Fruit fly (Drosophila melanogaster): ENCODE results near the gene ImpL2.

ImpL2 gene

DNA sequence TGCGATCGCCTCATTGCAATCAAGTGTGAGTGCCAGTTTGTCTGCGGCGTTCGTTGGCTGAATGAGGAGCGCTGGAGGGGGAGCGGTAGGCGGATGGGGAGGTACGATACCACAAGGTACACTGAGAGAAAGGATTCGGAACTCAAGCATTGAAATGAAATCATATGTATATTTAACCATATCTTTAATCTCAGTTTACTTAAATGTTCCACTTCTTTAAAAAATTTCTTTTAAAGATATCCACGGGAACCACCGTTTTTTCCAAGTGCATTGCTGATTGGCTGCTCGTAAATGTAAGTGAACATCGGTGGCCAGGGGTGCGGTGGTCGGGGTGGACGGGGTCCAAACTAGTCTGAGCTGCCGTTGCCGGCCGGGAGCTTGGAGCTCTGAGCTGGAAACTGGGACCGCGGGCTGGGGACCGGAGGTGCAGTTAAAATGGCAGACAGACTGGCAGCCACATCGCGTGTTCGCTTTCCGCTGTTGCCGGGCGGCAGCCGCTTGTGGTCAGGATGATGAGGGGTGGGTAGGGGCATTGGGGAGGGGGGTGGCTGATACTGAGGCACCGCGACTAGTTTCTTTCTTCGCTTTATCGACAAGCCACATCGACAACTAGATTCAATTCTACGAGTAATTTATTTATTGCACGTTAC lies 7.6 kb downstream of the ImpL2 start (continued):
- peak; percentile 99 for TF ChIP-seq CG17328 (GFP tag; IDR thresholded peaks at IDR 0.05)
- TF ChIP-seq gfzf (GFP tag; optimal IDR thresholded peaks at IDR 0.05) = peak; percentile 14
- TF ChIP-seq HmgZ (tag; optimal IDR thresholded peaks at IDR 0.05) = peak; percentile 96
- TF ChIP-seq jumu (GFP tag; optimal IDR thresholded peaks at IDR 0.05) = peak; percentile 97
- peak; percentile 90 for TF ChIP-seq CG16815 (GFP tag; optimal IDR thresholded peaks at IDR 0.05)
- TF ChIP-seq ranshi (GFP tag; IDR thresholded peaks at IDR 0.05) = peak; percentile 96
- TF ChIP-seq Meics (GFP tag; optimal IDR thresholded peaks at IDR 0.05) = peak; percentile 82
- TF ChIP-seq Hr39 (optimal IDR thresholded peaks at IDR 0.05) = no peak
- TF ChIP-seq Drgx (GFP tag; IDR thresholded peaks at IDR 0.05) = peak; percentile 99
- peak; percentile 84 for TF ChIP-seq MBD-R2 (GFP tag; IDR thresholded peaks at IDR 0.05)
- TF ChIP-seq CG11085 (GFP tag; IDR thresholded peaks at IDR 0.05) = peak; percentile 77
- TF ChIP-seq fd102C (GFP tag; optimal IDR thresholded peaks at IDR 0.05) = peak; percentile 46
- peak; percentile 95 for TF ChIP-seq Asciz (GFP tag; optimal IDR thresholded peaks at IDR 0.05)
- peak; percentile 94 for TF ChIP-seq slp2 (GFP tag; optimal IDR thresholded peaks at IDR 0.05)
- no peak for TF ChIP-seq bbx (GFP tag; IDR thresholded peaks at IDR 0.05; ENCODE audit: partially characterized antibody)
- TF ChIP-seq sim (GFP tag; IDR thresholded peaks at IDR 0.05) = peak; percentile 95
- TF ChIP-seq CG12299 (tag; optimal IDR thresholded peaks at IDR 0.05) = peak; percentile 92
- peak; percentile 95 for TF ChIP-seq wor (GFP tag; IDR thresholded peaks at IDR 0.05)
- TF ChIP-seq CG10366 (GFP tag; IDR thresholded peaks at IDR 0.05) = peak; percentile 98
- TF ChIP-seq Dref (GFP tag; IDR thresholded peaks at IDR 0.05) = no peak
- peak; percentile 95 for TF ChIP-seq CG17385 (GFP tag; optimal IDR thresholded peaks at IDR 0.05)
- TF ChIP-seq toy (GFP tag; IDR thresholded peaks at IDR 0.05) = peak; percentile 73
- no peak for TF ChIP-seq unc-4 (GFP tag; IDR thresholded peaks at IDR 0.05; ENCODE audit: partially characterized antibody)
- TF ChIP-seq CG8290 (GFP tag; optimal IDR thresholded peaks at IDR 0.05) = peak; percentile 94
- TF ChIP-seq CG8290 (tag; optimal IDR thresholded peaks at IDR 0.05) = peak; percentile 83 to 97
- TF ChIP-seq ssp (GFP tag; IDR thresholded peaks at IDR 0.05) = peak; percentile 92
- no peak for TF ChIP-seq CG6791 (GFP tag; IDR thresholded peaks at IDR 0.05; ENCODE audit: partially characterized antibody)
- peak; percentile 91 for TF ChIP-seq CG18619 (GFP tag; optimal IDR thresholded peaks at IDR 0.05)
- peak; percentile 78 for TF ChIP-seq CG10321 (GFP tag; IDR thresholded peaks at IDR 0.05)
- peak; percentile 68 for TF ChIP-seq al (GFP tag; IDR thresholded peaks at IDR 0.05)
- TF ChIP-seq bigmax (GFP tag; optimal IDR thresholded peaks at IDR 0.05) = peak; percentile 38
- TF ChIP-seq Hmr (GFP tag; optimal IDR thresholded peaks at IDR 0.05) = peak; percentile 90
- peak; percentile 90 for TF ChIP-seq CG7357 (GFP tag; IDR thresholded peaks at IDR 0.05)
- TF ChIP-seq HmgD (GFP tag; optimal IDR thresholded peaks at IDR 0.05) = peak; percentile 77
- peak; percentile 95 for TF ChIP-seq CG9817 (tag; optimal IDR thresholded peaks at IDR 0.05)
- peak; percentile 96 for TF ChIP-seq fd64A (GFP tag; optimal IDR thresholded peaks at IDR 0.05)
- TF ChIP-seq aop (GFP tag; IDR thresholded peaks at IDR 0.05) = peak; percentile 95
- TF ChIP-seq CG13624 (GFP tag; optimal IDR thresholded peaks at IDR 0.05) = peak; percentile 90
- TF ChIP-seq Six4 (GFP tag; optimal IDR thresholded peaks at IDR 0.05) = peak; percentile 94
- TF ChIP-seq CG17912 (GFP tag; optimal IDR thresholded peaks at IDR 0.05) = peak; percentile 96
- TF ChIP-seq kni (GFP tag; optimal IDR thresholded peaks at IDR 0.05) = peak; percentile 96
- peak; percentile 95 for TF ChIP-seq onecut (GFP tag; IDR thresholded peaks at IDR 0.05)
- TF ChIP-seq shn (GFP tag; optimal IDR thresholded peaks at IDR 0.05) = peak; percentile 95
- peak; percentile 77 for TF ChIP-seq CG10565 (GFP tag; optimal IDR thresholded peaks at IDR 0.05)
- TF ChIP-seq CG5245 (GFP tag; optimal IDR thresholded peaks at IDR 0.05) = peak; percentile 96
- peak; percentile 81 for TF ChIP-seq NFAT (GFP tag; IDR thresholded peaks at IDR 0.05)
- peak; percentile 98 for TF ChIP-seq Sox102F (GFP tag; optimal IDR thresholded peaks at IDR 0.05)
- peak; percentile 97 for TF ChIP-seq CG17359 (tag; optimal IDR thresholded peaks at IDR 0.05)
- TF ChIP-seq BtbVII (GFP tag; optimal IDR thresholded peaks at IDR 0.05) = peak; percentile 90
- TF ChIP-seq pnt (GFP tag; optimal IDR thresholded peaks at IDR 0.05) = peak; percentile 95
- peak; percentile 38 for TF ChIP-seq stwl (tag; optimal IDR thresholded peaks at IDR 0.05)

Data from whole organism, embryonic.